Worm (Caenorhabditis elegans): ENCODE data around the gene grwd-1.

grwd-1 gene

DNA sequence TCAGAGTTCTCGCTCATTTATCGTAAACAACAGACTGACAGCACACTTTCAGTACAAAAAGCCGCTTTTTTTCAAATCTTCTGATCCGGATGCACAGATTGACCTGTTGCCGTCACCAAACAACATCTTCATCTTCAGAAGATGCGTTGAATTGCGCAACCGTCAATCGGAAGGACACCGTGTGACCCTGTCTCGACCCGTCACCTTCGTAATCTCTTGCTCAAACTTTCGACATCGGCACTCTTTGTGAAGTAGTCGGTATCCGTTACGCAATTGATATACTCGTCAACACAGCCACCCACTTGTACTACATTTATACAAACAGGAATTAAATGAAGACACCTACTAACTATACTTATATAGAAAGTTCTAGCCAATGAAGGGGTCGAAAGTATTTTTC lies 2.3 kb upstream of the grwd-1 start:
- TF ChIP-seq egl-5 (tag; optimal IDR thresholded peaks at IDR 0.05) (no peak), lin-15B (tag; optimal IDR thresholded peaks at IDR 0.05) (no peak), nfya-1 (tag; optimal IDR thresholded peaks at IDR 0.05; ENCODE audit: insufficient read depth) (no peak), tbx-2 (tag; optimal IDR thresholded peaks at IDR 0.05) (no peak), fkh-10 (GFP tag; optimal IDR thresholded peaks at IDR 0.05) (no peak), fkh-2 (tag; optimal IDR thresholded peaks at IDR 0.05) (no peak), mdl-1 (tag; optimal IDR thresholded peaks at IDR 0.05) (no peak), nhr-28 (tag; optimal IDR thresholded peaks at IDR 0.05) (no peak), nhr-23 (tag; optimal IDR thresholded peaks at IDR 0.05) (no peak), pha-4 (tag; optimal IDR thresholded peaks at IDR 0.05) (no peak), fos-1 (tag; optimal IDR thresholded peaks at IDR 0.05) (no peak), ZK546.5 (tag; optimal IDR thresholded peaks at IDR 0.05) (no peak), egl-27 (tag; optimal IDR thresholded peaks at IDR 0.05) (no peak), eor-1 (tag; optimal IDR thresholded peaks at IDR 0.05) (no peak), elt-3 (tag; optimal IDR thresholded peaks at IDR 0.05) (no peak), zag-1 (tag; optimal IDR thresholded peaks at IDR 0.05) (no peak), daf-12 (tag; optimal IDR thresholded peaks at IDR 0.05) (no peak), aly-2 (tag; optimal IDR thresholded peaks at IDR 0.05) (no peak), ztf-4 (tag; optimal IDR thresholded peaks at IDR 0.05) (no peak)

DNA sequence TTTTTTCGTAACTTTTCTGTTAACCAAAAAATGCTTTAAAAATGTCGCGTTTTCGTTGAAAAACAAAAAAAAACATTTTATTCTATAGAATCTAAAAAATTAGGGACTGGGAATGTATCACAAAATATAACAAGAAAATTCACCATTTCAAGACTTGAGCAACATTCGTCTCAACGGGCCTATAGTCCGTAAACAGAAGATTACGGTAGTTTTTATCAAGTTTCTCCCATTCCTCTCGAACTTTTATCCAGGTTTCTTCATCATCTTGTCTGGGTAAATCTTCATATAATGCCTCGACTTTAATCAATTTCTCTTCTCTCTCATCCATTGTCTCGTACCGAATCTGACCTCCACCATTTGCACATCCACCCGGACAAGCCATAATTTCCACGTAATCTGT lies 2.1 kb downstream of the grwd-1 start:
- TF ChIP-seq snpc-4 (tag; optimal IDR thresholded peaks at IDR 0.05) (no peak), lin-39 (tag; optimal IDR thresholded peaks at IDR 0.05) (no peak), nhr-67 (tag; optimal IDR thresholded peaks at IDR 0.05) (no peak), nhr-77 (tag; optimal IDR thresholded peaks at IDR 0.05) (no peak), elt-2 (tag; optimal IDR thresholded peaks at IDR 0.05) (no peak), elt-3 (tag; optimal IDR thresholded peaks at IDR 0.05) (no peak), nfya-1 (tag; optimal IDR thresholded peaks at IDR 0.05; ENCODE audit: insufficient read depth) (no peak), ceh-9 (tag; optimal IDR thresholded peaks at IDR 0.05) (no peak), nhr-12 (tag; optimal IDR thresholded peaks at IDR 0.05) (no peak), ztf-11 (tag; optimal IDR thresholded peaks at IDR 0.05) (no peak), jun-1 (tag; optimal IDR thresholded peaks at IDR 0.05) (no peak), mdl-1 (tag; optimal IDR thresholded peaks at IDR 0.05) (no peak), nhr-43 (tag; optimal IDR thresholded peaks at IDR 0.05; ENCODE audit: poor library complexity, severe bottlenecking) (no peak)

ce11 chrIII:5158674-5159073 lies 5.4 kb downstream of the grwd-1 start, which contains the start of gene oxy-4:
Gene oxy-4, minus strand, starts transcription at chrIII:5158774.
- TF ChIP-seq nhr-25 (tag; optimal IDR thresholded peaks at IDR 0.05) = no peak
- no peak for TF ChIP-seq nhr-237 (tag; optimal IDR thresholded peaks at IDR 0.05)
- no peak for TF ChIP-seq hmg-11 (tag; optimal IDR thresholded peaks at IDR 0.05)
- no peak for TF ChIP-seq lsy-12 (tag; optimal IDR thresholded peaks at IDR 0.05)
- no peak for TF ChIP-seq mdl-1 (tag; optimal IDR thresholded peaks at IDR 0.05)
- TF ChIP-seq jun-1 (tag; optimal IDR thresholded peaks at IDR 0.05) = no peak
- no peak for TF ChIP-seq ceh-82 (tag; optimal IDR thresholded peaks at IDR 0.05)

DNA sequence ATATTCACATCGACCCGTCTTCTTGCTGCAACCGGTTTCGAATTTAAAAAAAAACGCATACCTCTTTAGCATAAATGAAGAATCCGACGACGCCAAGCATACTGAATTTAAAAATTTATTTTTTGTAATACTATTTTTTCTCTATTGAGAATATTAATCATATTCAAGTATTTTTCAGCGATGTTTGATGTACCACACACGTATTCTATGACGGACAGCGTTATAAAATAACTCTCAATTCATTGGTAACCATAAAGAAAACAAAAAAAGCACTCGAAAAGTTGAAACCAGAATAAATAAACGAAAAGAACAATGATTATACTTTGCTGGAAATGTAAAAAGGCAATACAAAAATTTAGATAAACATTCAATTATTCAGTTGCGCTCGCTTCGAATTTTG lies 6.2 kb downstream of the grwd-1 start, which contains the start of gene T10F2.5:
Gene T10F2.5, minus strand, starts transcription at position 101 of the 400 bp plus-strand sequence.
- TF ChIP-seq nhr-67 (tag; optimal IDR thresholded peaks at IDR 0.05) (no peak), R02D3.7 (tag; optimal IDR thresholded peaks at IDR 0.05) (no peak), nhr-23 (tag; optimal IDR thresholded peaks at IDR 0.05) (peak; percentile 0), aly-2 (tag; optimal IDR thresholded peaks at IDR 0.05) (no peak), pqm-1 (tag; optimal IDR thresholded peaks at IDR 0.05) (no peak), fkh-2 (tag; optimal IDR thresholded peaks at IDR 0.05) (no peak), nhr-43 (tag; optimal IDR thresholded peaks at IDR 0.05; ENCODE audit: poor library complexity, severe bottlenecking) (peak; percentile 9), egl-27 (tag; optimal IDR thresholded peaks at IDR 0.05) (no peak), nhr-76 (tag; optimal IDR thresholded peaks at IDR 0.05) (no peak)

ce11 chrIII:5160803-5161202 lies 7.5 kb downstream of the grwd-1 start:
- no peak for TF ChIP-seq egl-27 (tag; optimal IDR thresholded peaks at IDR 0.05)
- no peak for TF ChIP-seq elt-3 (tag; optimal IDR thresholded peaks at IDR 0.05)
- no peak for TF ChIP-seq skn-1 (tag; optimal IDR thresholded peaks at IDR 0.05)
- TF ChIP-seq snpc-4 (tag; optimal IDR thresholded peaks at IDR 0.05) = no peak
- TF ChIP-seq lsy-12 (tag; optimal IDR thresholded peaks at IDR 0.05) = no peak
- TF ChIP-seq nhr-11 (tag; optimal IDR thresholded peaks at IDR 0.05) = no peak
- no peak for TF ChIP-seq ceh-16 (tag; optimal IDR thresholded peaks at IDR 0.05)
- no peak for TF ChIP-seq elt-2 (tag; optimal IDR thresholded peaks at IDR 0.05)
